Comparison of ENCODE assay signal across 4 fruit fly cellular contexts in the genomic region with DNA sequence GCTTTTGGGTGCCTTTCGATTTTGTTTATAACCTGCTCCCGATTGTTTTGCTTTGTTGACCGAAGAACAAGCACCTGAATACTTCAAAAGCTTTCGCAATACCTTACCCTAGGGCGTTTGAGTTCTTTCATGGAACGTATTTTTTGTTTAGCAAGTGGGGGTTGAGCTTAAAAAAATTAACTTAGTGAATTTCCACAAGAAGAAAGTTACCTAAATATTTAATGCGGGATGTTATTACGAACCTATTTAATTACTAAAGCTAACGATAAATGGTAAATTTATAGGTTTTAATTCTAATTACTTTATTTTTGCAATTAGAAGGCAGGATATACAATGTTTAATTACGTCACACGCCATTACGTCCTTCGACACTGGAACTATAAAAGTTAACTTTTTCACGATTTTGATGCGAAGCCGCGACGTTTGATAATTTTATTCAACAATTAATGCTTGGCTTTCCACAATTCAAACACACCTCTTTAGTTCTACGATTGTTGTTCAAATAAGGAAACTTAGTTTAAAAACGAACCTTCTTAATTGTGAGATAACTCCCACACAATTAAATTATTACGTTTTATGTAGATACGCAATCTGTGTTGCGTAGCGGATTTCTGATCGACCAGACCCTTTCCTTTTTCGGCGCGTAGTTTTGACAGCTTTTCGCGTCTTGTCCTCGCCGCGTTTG.
A peak's percentile ranks its signal among the peaks of the same experiment; 100 is the strongest.
TF ChIP-seq lines count a peak whose summit lies in the region.

No protein-coding gene starts in this region.

TF ChIP-seq in whole organism, adult, 20 proteins besides CTCF, POLR2A, EP300 and RAD21 (continued from another document):
- TF ChIP-seq CG14711 (tag; optimal IDR thresholded peaks at IDR 0.05; lab: Kevin White, UChicago) (peak; percentile 14), pad (GFP tag; optimal IDR thresholded peaks at IDR 0.05; lab: Kevin White, UChicago) (no peak), Clk (GFP tag; optimal IDR thresholded peaks at IDR 0.05; lab: Kevin White, UChicago) (peak; percentile 30), Crg-1 (GFP tag; optimal IDR thresholded peaks at IDR 0.05; lab: Kevin White, UChicago) (peak; percentile 0)
TF ChIP-seq in whole organism, adult: peak in this region for 13.

TF ChIP-seq in whole organism, embryonic, 481 proteins besides CTCF, POLR2A, EP300 and RAD21 (continued from another document and continues in another):
- no peak for TF ChIP-seq CG42726 (GFP tag; IDR thresholded peaks at IDR 0.05; lab: Robert Waterston, UW; ENCODE audit: partially characterized antibody)
- no peak for TF ChIP-seq Mes4 (GFP tag; optimal IDR thresholded peaks at IDR 0.05; lab: Kevin White, UChicago)
- no peak for TF ChIP-seq ken (GFP tag; IDR thresholded peaks at IDR 0.05; lab: Robert Waterston, UW)
- TF ChIP-seq CG18619 (GFP tag; optimal IDR thresholded peaks at IDR 0.05; lab: Kevin White, UChicago) = peak; percentile 67
- TF ChIP-seq ac (GFP tag; optimal IDR thresholded peaks at IDR 0.05; lab: Kevin White, UChicago) = no peak
- peak; percentile 36 for TF ChIP-seq CG12155 (GFP tag; optimal IDR thresholded peaks at IDR 0.05; lab: Kevin White, UChicago)
- TF ChIP-seq wdn (GFP tag; IDR thresholded peaks at IDR 0.05; lab: Robert Waterston, UW) = peak; percentile 62; the same call in 1 of the 2 replicates
- TF ChIP-seq CG18262 (tag; optimal IDR thresholded peaks at IDR 0.05; lab: Kevin White, UChicago) = peak; percentile 37
- TF ChIP-seq crol (GFP tag; IDR thresholded peaks at IDR 0.05; lab: Robert Waterston, UW) = no peak
- TF ChIP-seq dimm (GFP tag; IDR thresholded peaks at IDR 0.05; lab: Robert Waterston, UW) = no peak
- no peak for TF ChIP-seq Bgb (GFP tag; IDR thresholded peaks at IDR 0.05; lab: Robert Waterston, UW; ENCODE audit: partially characterized antibody)
- no peak for TF ChIP-seq Lhr (GFP tag; optimal IDR thresholded peaks at IDR 0.05; lab: Kevin White, UChicago)
- no peak for TF ChIP-seq h (optimal IDR thresholded peaks at IDR 0.05; lab: Kevin White, UChicago)
- TF ChIP-seq dan (GFP tag; IDR thresholded peaks at IDR 0.05; lab: Robert Waterston, UW) = no peak
- peak; percentile 51 for TF ChIP-seq D19B (GFP tag; optimal IDR thresholded peaks at IDR 0.05; lab: Kevin White, UChicago)
- peak; percentile 17 for TF ChIP-seq CG17359 (tag; optimal IDR thresholded peaks at IDR 0.05; lab: Kevin White, UChicago)
- no peak for TF ChIP-seq sens-2 (GFP tag; IDR thresholded peaks at IDR 0.05; lab: Robert Waterston, UW)
- TF ChIP-seq maf-S (GFP tag; optimal IDR thresholded peaks at IDR 0.05; lab: Kevin White, UChicago) = no peak
- no peak for TF ChIP-seq CG2712 (tag; optimal IDR thresholded peaks at IDR 0.05; lab: Kevin White, UChicago)
- TF ChIP-seq jing (GFP tag; optimal IDR thresholded peaks at IDR 0.05; lab: Kevin White, UChicago) = no peak
- no peak for TF ChIP-seq CG34376 (GFP tag; optimal IDR thresholded peaks at IDR 0.05; lab: Kevin White, UChicago)
- TF ChIP-seq CG7556 (GFP tag; optimal IDR thresholded peaks at IDR 0.05; lab: Kevin White, UChicago) = peak; percentile 72
- TF ChIP-seq oc (tag; optimal IDR thresholded peaks at IDR 0.05; lab: Kevin White, UChicago) = no peak
- no peak for TF ChIP-seq gsb (GFP tag; IDR thresholded peaks at IDR 0.05; lab: Robert Waterston, UW)
- peak; percentile 34 for TF ChIP-seq Hmr (GFP tag; optimal IDR thresholded peaks at IDR 0.05; lab: Kevin White, UChicago)
- TF ChIP-seq Sry-δ (GFP tag; optimal IDR thresholded peaks at IDR 0.05; lab: Kevin White, UChicago) = no peak
- no peak for TF ChIP-seq bsh (GFP tag; optimal IDR thresholded peaks at IDR 0.05; lab: Kevin White, UChicago)
- TF ChIP-seq MBD-R2 (GFP tag; IDR thresholded peaks at IDR 0.05; lab: Robert Waterston, UW) = peak; percentile 44; the same call in 1 of the 2 replicates
- TF ChIP-seq az2 (GFP tag; optimal IDR thresholded peaks at IDR 0.05; lab: Kevin White, UChicago) = no peak
- no peak for TF ChIP-seq gce (GFP tag; IDR thresholded peaks at IDR 0.05; lab: Robert Waterston, UW)
- TF ChIP-seq CG13894 (tag; optimal IDR thresholded peaks at IDR 0.05; lab: Kevin White, UChicago) = no peak
- TF ChIP-seq Pdp1 (GFP tag; optimal IDR thresholded peaks at IDR 0.05; lab: Kevin White, UChicago) = peak in 1 of 2 experiments; percentile 48
- peak; percentile 32 for TF ChIP-seq CG10209 (GFP tag; optimal IDR thresholded peaks at IDR 0.05; lab: Kevin White, UChicago)
- peak; percentile 9 for TF ChIP-seq Fer3 (tag; optimal IDR thresholded peaks at IDR 0.05; lab: Kevin White, UChicago)
- TF ChIP-seq CG10565 (GFP tag; optimal IDR thresholded peaks at IDR 0.05; lab: Kevin White, UChicago) = no peak
- TF ChIP-seq CG7271 (tag; optimal IDR thresholded peaks at IDR 0.05; lab: Kevin White, UChicago) = no peak
- TF ChIP-seq wor (GFP tag; IDR thresholded peaks at IDR 0.05; lab: Robert Waterston, UW) = no peak
- TF ChIP-seq CG10366 (GFP tag; IDR thresholded peaks at IDR 0.05; lab: Robert Waterston, UW) = no peak
- TF ChIP-seq HmgD (GFP tag; optimal IDR thresholded peaks at IDR 0.05; lab: Kevin White, UChicago) = no peak
- TF ChIP-seq Xbp1 (GFP tag; optimal IDR thresholded peaks at IDR 0.05; lab: Kevin White, UChicago) = peak; percentile 14
- TF ChIP-seq GATAe (GFP tag; conservative IDR thresholded peaks at IDR 0.05; lab: Robert Waterston, UW) = no peak

TF ChIP-seq in whole organism, prepupa, 60 proteins besides CTCF, POLR2A, EP300 and RAD21 (continued from another document and continues in another):
- TF ChIP-seq CG32006 (GFP tag; optimal IDR thresholded peaks at IDR 0.05; lab: Kevin White, UChicago) = peak; percentile 74
- no peak for TF ChIP-seq fd85E (GFP tag; optimal IDR thresholded peaks at IDR 0.05; lab: Kevin White, UChicago)
- TF ChIP-seq CG11902 (GFP tag; optimal IDR thresholded peaks at IDR 0.05; lab: Kevin White, UChicago) = peak; percentile 6
- TF ChIP-seq CG6792 (GFP tag; optimal IDR thresholded peaks at IDR 0.05; lab: Kevin White, UChicago) = peak; percentile 12
- peak; percentile 34 for TF ChIP-seq Eip75B (GFP tag; optimal IDR thresholded peaks at IDR 0.05; lab: Kevin White, UChicago)
- peak; percentile 7 for TF ChIP-seq spab (GFP tag; optimal IDR thresholded peaks at IDR 0.05; lab: Kevin White, UChicago)
- peak; percentile 74 for TF ChIP-seq Blimp-1 (GFP tag; optimal IDR thresholded peaks at IDR 0.05; lab: Kevin White, UChicago)
- TF ChIP-seq CG11294 (GFP tag; IDR thresholded peaks at IDR 0.05; lab: Robert Waterston, UW) = no peak; the same call in 1 of the 2 replicates
- TF ChIP-seq CG1621 (tag; optimal IDR thresholded peaks at IDR 0.05; lab: Kevin White, UChicago) = no peak
- TF ChIP-seq Sox15 (GFP tag; optimal IDR thresholded peaks at IDR 0.05; lab: Kevin White, UChicago) = no peak
- peak; percentile 5 for TF ChIP-seq CG8632 (GFP tag; optimal IDR thresholded peaks at IDR 0.05; lab: Kevin White, UChicago)
- TF ChIP-seq Hr38 (GFP tag; optimal IDR thresholded peaks at IDR 0.05; lab: Kevin White, UChicago) = no peak
- TF ChIP-seq Hr4 (GFP tag; optimal IDR thresholded peaks at IDR 0.05; lab: Kevin White, UChicago) = peak; percentile 45
- no peak for TF ChIP-seq CG16779 (tag; optimal IDR thresholded peaks at IDR 0.05; lab: Kevin White, UChicago)
- no peak for TF ChIP-seq CG3919 (GFP tag; optimal IDR thresholded peaks at IDR 0.05; lab: Kevin White, UChicago)
- TF ChIP-seq cyc (GFP tag; optimal IDR thresholded peaks at IDR 0.05; lab: Kevin White, UChicago) = peak; percentile 40
- peak; percentile 49; the same call in 1 of the 3 replicates for TF ChIP-seq eg (GFP tag; IDR thresholded peaks at IDR 0.05; lab: Robert Waterston, UW)
- TF ChIP-seq Hr39 (GFP tag; optimal IDR thresholded peaks at IDR 0.05; lab: Kevin White, UChicago) = peak; percentile 43
- TF ChIP-seq CG4318 (GFP tag; optimal IDR thresholded peaks at IDR 0.05; lab: Kevin White, UChicago) = peak; percentile 59
- TF ChIP-seq esn (GFP tag; optimal IDR thresholded peaks at IDR 0.05; lab: Kevin White, UChicago) = peak; percentile 68
- no peak for TF ChIP-seq svp (GFP tag; lab: Kevin White, UChicago)
- no peak for TF ChIP-seq vri (GFP tag; optimal IDR thresholded peaks at IDR 0.05; lab: Kevin White, UChicago)
- TF ChIP-seq Sox102F (GFP tag; optimal IDR thresholded peaks at IDR 0.05; lab: Kevin White, UChicago) = peak; percentile 29
- TF ChIP-seq achi (GFP tag; optimal IDR thresholded peaks at IDR 0.05; lab: Kevin White, UChicago) = peak; percentile 30
- no peak for TF ChIP-seq CG8319 (GFP tag; optimal IDR thresholded peaks at IDR 0.05; lab: Kevin White, UChicago)
- no peak for TF ChIP-seq Ets96B (tag; optimal IDR thresholded peaks at IDR 0.05; lab: Kevin White, UChicago)
- peak; percentile 61 for TF ChIP-seq topi (GFP tag; optimal IDR thresholded peaks at IDR 0.05; lab: Kevin White, UChicago)
- TF ChIP-seq CG15336 (GFP tag; IDR thresholded peaks at IDR 0.05; lab: Robert Waterston, UW) = peak; percentile 26; the same call in 1 of the 2 replicates
- TF ChIP-seq Eip93F (GFP tag; optimal IDR thresholded peaks at IDR 0.05; lab: Kevin White, UChicago) = no peak
- TF ChIP-seq dac (GFP tag; optimal IDR thresholded peaks at IDR 0.05; lab: Kevin White, UChicago) = peak; percentile 52
- TF ChIP-seq pdm3 (GFP tag; optimal IDR thresholded peaks at IDR 0.05; lab: Kevin White, UChicago) = peak; percentile 58
- no peak for TF ChIP-seq dsx (GFP tag; optimal IDR thresholded peaks at IDR 0.05; lab: Kevin White, UChicago; ENCODE audit: poor library complexity, severe bottlenecking)
- no peak for TF ChIP-seq CG6276 (GFP tag; optimal IDR thresholded peaks at IDR 0.05; lab: Kevin White, UChicago)
- TF ChIP-seq OdsH (GFP tag; optimal IDR thresholded peaks at IDR 0.05; lab: Kevin White, UChicago) = peak; percentile 39
- no peak for TF ChIP-seq CG10669 (GFP tag; optimal IDR thresholded peaks at IDR 0.05; lab: Kevin White, UChicago)
- peak in 1 of 2 experiments; percentile 51 for TF ChIP-seq salr (GFP tag; optimal IDR thresholded peaks at IDR 0.05; lab: Kevin White, UChicago)
- peak; percentile 58 for TF ChIP-seq Met (GFP tag; optimal IDR thresholded peaks at IDR 0.05; lab: Kevin White, UChicago)
- peak; percentile 85 for TF ChIP-seq Eip78C (GFP tag; lab: Kevin White, UChicago)
- no peak for TF ChIP-seq CG34406 (GFP tag; optimal IDR thresholded peaks at IDR 0.05; lab: Kevin White, UChicago)
- no peak for TF ChIP-seq CG8119 (GFP tag; IDR thresholded peaks at IDR 0.05; lab: Robert Waterston, UW)
- TF ChIP-seq acj6 (GFP tag; optimal IDR thresholded peaks at IDR 0.05; lab: Kevin White, UChicago) = peak; percentile 58
- peak in 1 of 2 experiments; percentile 4 for TF ChIP-seq ss (GFP tag; optimal IDR thresholded peaks at IDR 0.05; lab: Kevin White, UChicago)

TF ChIP-seq in whole organism, wandering third instar larva, 38 proteins besides CTCF, POLR2A, EP300 and RAD21 (continued from another document):
- TF ChIP-seq Mio (GFP tag; optimal IDR thresholded peaks at IDR 0.05; lab: Kevin White, UChicago) (no peak), Vsx2 (GFP tag; optimal IDR thresholded peaks at IDR 0.05; lab: Kevin White, UChicago; ENCODE audit: partially characterized antibody) (no peak), HLH106 (tag; optimal IDR thresholded peaks at IDR 0.05; lab: Kevin White, UChicago) (no peak), Hr83 (GFP tag; optimal IDR thresholded peaks at IDR 0.05; lab: Kevin White, UChicago; ENCODE audit: poor library complexity, severe bottlenecking) (peak; percentile 67), psq (GFP tag; optimal IDR thresholded peaks at IDR 0.05; lab: Kevin White, UChicago) (peak; percentile 46), CrebA (GFP tag; optimal IDR thresholded peaks at IDR 0.05; lab: Kevin White, UChicago; ENCODE audit: borderline replicate concordance) (no peak), N (GFP tag; optimal IDR thresholded peaks at IDR 0.05; lab: Kevin White, UChicago) (no peak), jim (GFP tag; optimal IDR thresholded peaks at IDR 0.05; lab: Kevin White, UChicago) (no peak), sv (GFP tag; optimal IDR thresholded peaks at IDR 0.05; lab: Kevin White, UChicago) (peak; percentile 50), CG9705 (GFP tag; optimal IDR thresholded peaks at IDR 0.05; lab: Kevin White, UChicago) (no peak), rgr (GFP tag; optimal IDR thresholded peaks at IDR 0.05; lab: Kevin White, UChicago) (peak; percentile 38), Rel (GFP tag; optimal IDR thresholded peaks at IDR 0.05; lab: Kevin White, UChicago) (no peak), Rel (tag; optimal IDR thresholded peaks at IDR 0.05; lab: Kevin White, UChicago) (no peak), lola (GFP tag; optimal IDR thresholded peaks at IDR 0.05; lab: Kevin White, UChicago) (no peak)
